Worm (Caenorhabditis elegans): ENCODE results near the gene F58D12.3.
A peak's percentile ranks its signal among the peaks of the same experiment; 100 is the strongest.
"Not testable (repeated sequence)": the region's sequence is repeated elsewhere in the genome, so short reads cannot be mapped to it uniquely, and the experiment has no call there.

F58D12.3 gene

ce11 chrV:14028256-14028743 lies 29.3 kb upstream of the F58D12.3 start:
- TF ChIP-seq sem-2 (GFP tag; optimal IDR thresholded peaks at IDR 0.05) (no peak), nhr-76 (tag; optimal IDR thresholded peaks at IDR 0.05) (no peak), ceh-83 (GFP tag; optimal IDR thresholded peaks at IDR 0.05) (no peak), unc-39 (tag; optimal IDR thresholded peaks at IDR 0.05) (no peak), ceh-39 (tag; optimal IDR thresholded peaks at IDR 0.05) (no peak), cnd-1 (tag; optimal IDR thresholded peaks at IDR 0.05) (peak; percentile 14), lin-13 (tag; optimal IDR thresholded peaks at IDR 0.05) (no peak), elt-3 (tag; optimal IDR thresholded peaks at IDR 0.05) (no peak), unc-62 (GFP tag; optimal IDR thresholded peaks at IDR 0.05) (no peak)

DNA sequence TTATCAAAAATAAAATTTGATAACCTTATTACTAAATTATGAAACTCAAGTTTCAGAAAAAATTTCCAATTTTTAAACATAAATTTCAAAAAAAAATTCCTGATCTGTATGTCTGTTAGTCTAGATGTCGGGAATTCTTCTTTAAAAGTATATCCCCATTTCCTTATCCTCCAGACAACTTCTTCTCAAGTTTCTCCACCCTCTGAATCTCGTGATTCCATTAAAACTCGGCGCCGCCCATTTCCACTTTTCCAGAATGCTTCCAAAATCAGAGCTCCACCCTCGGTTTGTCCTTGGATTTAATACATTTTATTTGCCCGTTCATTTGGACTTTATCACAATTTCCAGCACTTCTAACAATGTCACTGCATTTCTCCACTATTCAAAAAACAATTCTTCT lies 24.0 kb upstream of the F58D12.3 start, which contains the start of gene ins-10:
ins-10 (plus strand) TSS at position 301 of the 400 bp plus-strand sequence.
- no peak for TF ChIP-seq ham-2 (GFP tag; optimal IDR thresholded peaks at IDR 0.05)
- no peak for TF ChIP-seq blmp-1 (tag; optimal IDR thresholded peaks at IDR 0.05)
- TF ChIP-seq snpc-4 (tag; optimal IDR thresholded peaks at IDR 0.05): no peak
- no peak for TF ChIP-seq flh-1 (GFP tag; optimal IDR thresholded peaks at IDR 0.05)
- TF ChIP-seq zip-8 (tag; optimal IDR thresholded peaks at IDR 0.05): no peak
- no peak for TF ChIP-seq nhr-2 (tag; optimal IDR thresholded peaks at IDR 0.05)
- no peak for TF ChIP-seq bed-3 (GFP tag; optimal IDR thresholded peaks at IDR 0.05)
- no peak for TF ChIP-seq sptf-1 (tag; optimal IDR thresholded peaks at IDR 0.05)
- TF ChIP-seq ceh-83 (GFP tag; optimal IDR thresholded peaks at IDR 0.05): no peak
- no peak for TF ChIP-seq cnd-1 (tag; optimal IDR thresholded peaks at IDR 0.05)
- TF ChIP-seq nhr-237 (tag; optimal IDR thresholded peaks at IDR 0.05): no peak
- TF ChIP-seq nhr-12 (tag; optimal IDR thresholded peaks at IDR 0.05): no peak

ce11 chrV:14038328-14039084 lies 19.1 kb upstream of the F58D12.3 start, which contains the start of gene vps-39:
Gene vps-39, minus strand, starts transcription at chrV:14038378.
- TF ChIP-seq M03D4.4 (tag; optimal IDR thresholded peaks at IDR 0.05) (peak; percentile 23), sptf-1 (tag; optimal IDR thresholded peaks at IDR 0.05) (peak; percentile 65), mls-2 (tag; optimal IDR thresholded peaks at IDR 0.05) (peak; percentile 44), drap-1 (GFP tag; optimal IDR thresholded peaks at IDR 0.05) (peak; percentile 34), unc-120 (tag; optimal IDR thresholded peaks at IDR 0.05; ENCODE audit: poor library complexity, severe bottlenecking) (peak; percentile 45)

- not testable (repeated sequence) for TF ChIP-seq elt-1 (tag; optimal IDR thresholded peaks at IDR 0.05; ENCODE audit: borderline replicate concordance, insufficient read depth); tbx-8 (GFP tag; optimal IDR thresholded peaks at IDR 0.05); unc-39 (tag; optimal IDR thresholded peaks at IDR 0.05)
Measured at ce11 chrV:14049274-14049673, 8.4 kb upstream of the F58D12.3 start, which contains the start of gene F58D12.1. Gene F58D12.1, plus strand, starts transcription at chrV:14049574.

- peak; percentile 34 for TF ChIP-seq lin-13 (tag; optimal IDR thresholded peaks at IDR 0.05)
- peak; percentile 25 for TF ChIP-seq cnd-1 (tag; optimal IDR thresholded peaks at IDR 0.05)
- TF ChIP-seq nhr-237 (tag; optimal IDR thresholded peaks at IDR 0.05): peak; percentile 38
- peak; percentile 11 for TF ChIP-seq unc-120 (tag; optimal IDR thresholded peaks at IDR 0.05; ENCODE audit: poor library complexity, severe bottlenecking)
- TF ChIP-seq lsy-2 (tag; optimal IDR thresholded peaks at IDR 0.05): peak; percentile 26
- peak; percentile 49 for TF ChIP-seq sptf-1 (tag; optimal IDR thresholded peaks at IDR 0.05)
- TF ChIP-seq pha-4 (tag; optimal IDR thresholded peaks at IDR 0.05): peak; percentile 51
- TF ChIP-seq ces-1 (GFP tag; optimal IDR thresholded peaks at IDR 0.05): peak; percentile 65
Measured at ce11 chrV:14055097-14055496, 2.5 kb upstream of the F58D12.3 start.

DNA sequence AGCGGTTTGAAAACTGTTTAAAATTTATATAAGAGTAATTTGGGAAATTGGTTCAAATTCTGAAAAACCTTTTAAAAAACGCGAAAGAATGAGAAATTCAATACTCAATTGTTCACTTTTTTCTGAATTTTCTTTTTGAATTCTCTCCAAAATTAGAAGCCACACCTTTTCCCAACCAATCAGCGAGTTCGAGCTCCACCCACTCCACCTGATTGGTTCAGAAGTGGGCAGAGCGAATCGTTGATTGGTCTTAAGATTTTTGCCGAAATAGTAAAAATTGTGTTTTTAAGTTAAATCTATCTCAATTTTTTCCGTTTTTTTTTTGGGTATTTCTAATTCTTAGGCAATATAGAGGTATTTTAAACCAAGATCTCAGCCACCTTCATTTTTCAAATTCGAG lies 6.3 kb downstream of the F58D12.3 start:
- TF ChIP-seq ceh-43 (GFP tag; optimal IDR thresholded peaks at IDR 0.05): no peak
- no peak for TF ChIP-seq sem-2 (GFP tag; optimal IDR thresholded peaks at IDR 0.05)
- TF ChIP-seq ceh-39 (tag; optimal IDR thresholded peaks at IDR 0.05): no peak
- no peak for TF ChIP-seq mls-2 (tag; optimal IDR thresholded peaks at IDR 0.05)
- TF ChIP-seq lin-32 (GFP tag; optimal IDR thresholded peaks at IDR 0.05): no peak
- TF ChIP-seq unc-62 (GFP tag; optimal IDR thresholded peaks at IDR 0.05): no peak
